Fruit fly (Drosophila melanogaster) whole organism, wandering third instar larva: ENCODE data around the gene Polr2D.

Experiments used
- CG32264 ChIP-seq: fragments of 200-800 bp; sonication (Bioruptor generic); optimal IDR thresholded peaks from 2 replicates; lab custom pipeline; 2016; ENCODE audit warnings: missing biosample characterization, missing genetic modification characterization
- Dif ChIP-seq: fragments of 200-275, 200-300 bp; sonication (Bioruptor generic); optimal IDR thresholded peaks from 2 replicates; lab custom pipeline; 2018; ENCODE audit warnings: missing biosample characterization, missing genetic modification characterization; ENCODE audit not compliant: partially characterized antibody
- Jra ChIP-seq: sonication (Bioruptor generic); optimal IDR thresholded peaks from 2 replicates; lab custom pipeline; 2016; ENCODE audit warnings: missing biosample characterization, missing genetic modification characterization
- Vsx2 ChIP-seq: fragments of 200-300, 225-300 bp; sonication (Bioruptor generic); optimal IDR thresholded peaks from 2 replicates; lab custom pipeline; 2018; ENCODE audit warnings: missing biosample characterization, missing genetic modification characterization; ENCODE audit not compliant: partially characterized antibody
- brk ChIP-seq: fragments of 200-800 bp; sonication (Bioruptor generic); optimal IDR thresholded peaks from 2 replicates; lab custom pipeline; 2016; ENCODE audit warnings: missing biosample characterization, mild to moderate bottlenecking, missing genetic modification characterization
- ey ChIP-seq: fragments of 200-800 bp; sonication (Bioruptor generic); optimal IDR thresholded peaks from 2 replicates; lab custom pipeline; 2016; ENCODE audit warnings: missing biosample characterization, missing genetic modification characterization
- h ChIP-seq: fragments of 200-800 bp; sonication (Bioruptor generic); optimal IDR thresholded peaks from 3 replicates; lab custom pipeline; 2016; ENCODE audit warnings: missing biosample characterization, mild to moderate bottlenecking, missing genetic modification characterization
- jim ChIP-seq: fragments of 175-275, 200-325 bp; sonication (Bioruptor generic); optimal IDR thresholded peaks from 2 replicates; lab custom pipeline; 2016; ENCODE audit warnings: missing biosample characterization, mild to moderate bottlenecking, missing genetic modification characterization
- psq ChIP-seq: fragments of 200-800 bp; sonication (Bioruptor generic); optimal IDR thresholded peaks from 3 replicates; lab custom pipeline; 2017; ENCODE audit warnings: missing biosample characterization, mild to moderate bottlenecking, missing genetic modification characterization, moderate library complexity
- sv ChIP-seq: fragments of 200-800 bp; sonication (Bioruptor generic); optimal IDR thresholded peaks from 3 replicates; lab custom pipeline; 2016; ENCODE audit warnings: missing biosample characterization, missing genetic modification characterization
- woc ChIP-seq: sonication (Bioruptor generic); optimal IDR thresholded peaks from 2 replicates; lab custom pipeline; 2016; ENCODE audit warnings: missing biosample characterization, mild to moderate bottlenecking, missing genetic modification characterization

- TF ChIP-seq jim (GFP tag; lab: Kevin White, UChicago) (no peak), sv (GFP tag; lab: Kevin White, UChicago) (no peak), Dif (GFP tag; lab: Kevin White, UChicago) (no peak), Jra (GFP tag; lab: Kevin White, UChicago) (peak; percentile 59), ey (GFP tag; lab: Kevin White, UChicago) (peak; percentile 45), woc (GFP tag; lab: Kevin White, UChicago) (no peak), h (no peak), Vsx2 (GFP tag; lab: Kevin White, UChicago) (no peak), brk (GFP tag; lab: Kevin White, UChicago) (peak; percentile 9), CG32264 (no peak), psq (GFP tag; lab: Kevin White, UChicago) (no peak)
These were observed 11.5 kb downstream of the Polr2D start for dm6 chr3R:18243718-18244170.
